Fruit fly (Drosophila melanogaster): ENCODE data around the gene CG42692.

CG42692 gene

dm6 chr2L:14007801-14008200, at the start of gene CG42692:
Gene CG42692, plus strand, starts transcription at chr2L:14008101.
- no peak for TF ChIP-seq usp (GFP tag; optimal IDR thresholded peaks at IDR 0.05)

dm6 chr2L:13960399-13960798, 47.5 kb upstream of the CG42692 start:
- TF ChIP-seq psq (optimal IDR thresholded peaks at IDR 0.05) = no peak
- no peak for TF ChIP-seq CG8478 (optimal IDR thresholded peaks at IDR 0.05)
- TF ChIP-seq usp (GFP tag; optimal IDR thresholded peaks at IDR 0.05) = no peak
- no peak for TF ChIP-seq Dll (optimal IDR thresholded peaks at IDR 0.05)
- TF ChIP-seq EcR (GFP tag; optimal IDR thresholded peaks at IDR 0.05) = no peak
- no peak for TF ChIP-seq pan (optimal IDR thresholded peaks at IDR 0.05)

dm6 chr2L:13963467-13964122, 44.3 kb upstream of the CG42692 start, which contains the start of gene NimB1:
Gene NimB1, plus strand, starts transcription at chr2L:13963507.
- no peak for TF ChIP-seq EcR (GFP tag; optimal IDR thresholded peaks at IDR 0.05)
- no peak for TF ChIP-seq CG8478 (optimal IDR thresholded peaks at IDR 0.05)
- no peak for TF ChIP-seq pan (optimal IDR thresholded peaks at IDR 0.05)
- no peak for TF ChIP-seq psq (optimal IDR thresholded peaks at IDR 0.05)
- no peak for TF ChIP-seq usp (GFP tag; optimal IDR thresholded peaks at IDR 0.05)
- TF ChIP-seq Dll (optimal IDR thresholded peaks at IDR 0.05) = no peak

- TF ChIP-seq Dll (optimal IDR thresholded peaks at IDR 0.05) (no peak), CG8478 (optimal IDR thresholded peaks at IDR 0.05) (no peak), pan (optimal IDR thresholded peaks at IDR 0.05) (no peak), EcR (GFP tag; optimal IDR thresholded peaks at IDR 0.05) (no peak), psq (optimal IDR thresholded peaks at IDR 0.05) (no peak), usp (GFP tag; optimal IDR thresholded peaks at IDR 0.05) (no peak)
Measured at dm6 chr2L:13966732-13967316, 41.1 kb upstream of the CG42692 start, which contains the start of gene NimB2. Gene NimB2, minus strand, starts transcription at chr2L:13967018.

dm6 chr2L:13967846-13968350, 40.0 kb upstream of the CG42692 start, which contains the start of gene NimB3:
Gene NimB3, minus strand, starts transcription at chr2L:13967985.
- TF ChIP-seq psq (optimal IDR thresholded peaks at IDR 0.05) = no peak
- no peak for TF ChIP-seq usp (GFP tag; optimal IDR thresholded peaks at IDR 0.05)
- no peak for TF ChIP-seq CG8478 (optimal IDR thresholded peaks at IDR 0.05)
- TF ChIP-seq pan (optimal IDR thresholded peaks at IDR 0.05) = no peak
- TF ChIP-seq Dll (optimal IDR thresholded peaks at IDR 0.05) = no peak
- TF ChIP-seq EcR (GFP tag; optimal IDR thresholded peaks at IDR 0.05) = no peak

- TF ChIP-seq usp (GFP tag; optimal IDR thresholded peaks at IDR 0.05) = no peak
- TF ChIP-seq pan (optimal IDR thresholded peaks at IDR 0.05) = no peak
- no peak for TF ChIP-seq CG8478 (optimal IDR thresholded peaks at IDR 0.05)
- TF ChIP-seq psq (optimal IDR thresholded peaks at IDR 0.05) = no peak
- no peak for TF ChIP-seq Dll (optimal IDR thresholded peaks at IDR 0.05)
- no peak for TF ChIP-seq EcR (GFP tag; optimal IDR thresholded peaks at IDR 0.05)
Measured at dm6 chr2L:13969876-13970275, 38.0 kb upstream of the CG42692 start, which contains the start of the genes NimB4 and NimB5. Gene NimB4, minus strand, starts transcription at chr2L:13969976. Gene NimB5, plus strand, starts transcription at chr2L:13970177.

- TF ChIP-seq CG8478 (optimal IDR thresholded peaks at IDR 0.05) (no peak), psq (optimal IDR thresholded peaks at IDR 0.05) (no peak), EcR (GFP tag; optimal IDR thresholded peaks at IDR 0.05) (no peak), pan (optimal IDR thresholded peaks at IDR 0.05) (no peak), usp (GFP tag; optimal IDR thresholded peaks at IDR 0.05) (no peak), Dll (optimal IDR thresholded peaks at IDR 0.05) (no peak)
Measured at dm6 chr2L:13972847-13973246, 35.1 kb upstream of the CG42692 start, which contains the start of gene He. Gene He, minus strand, starts transcription at chr2L:13972947.

- no peak for TF ChIP-seq usp (GFP tag; optimal IDR thresholded peaks at IDR 0.05)
- TF ChIP-seq CG8478 (optimal IDR thresholded peaks at IDR 0.05) = no peak
- TF ChIP-seq EcR (GFP tag; optimal IDR thresholded peaks at IDR 0.05) = no peak
- TF ChIP-seq pan (optimal IDR thresholded peaks at IDR 0.05) = no peak
- no peak for TF ChIP-seq Dll (optimal IDR thresholded peaks at IDR 0.05)
- no peak for TF ChIP-seq psq (optimal IDR thresholded peaks at IDR 0.05)
Measured at dm6 chr2L:13976669-13977068, 31.2 kb upstream of the CG42692 start, which contains the start of gene NimC1. Gene NimC1, minus strand, starts transcription at chr2L:13976769.

- no peak for TF ChIP-seq EcR (GFP tag; optimal IDR thresholded peaks at IDR 0.05)
- TF ChIP-seq pan (optimal IDR thresholded peaks at IDR 0.05) = no peak
- TF ChIP-seq Dll (optimal IDR thresholded peaks at IDR 0.05) = no peak
- TF ChIP-seq CG8478 (optimal IDR thresholded peaks at IDR 0.05) = no peak
- no peak for TF ChIP-seq psq (optimal IDR thresholded peaks at IDR 0.05)
- TF ChIP-seq usp (GFP tag; optimal IDR thresholded peaks at IDR 0.05) = no peak
Measured at dm6 chr2L:13977073-13977472, 30.8 kb upstream of the CG42692 start, which contains the start of gene Cyp28a5. Gene Cyp28a5, plus strand, starts transcription at chr2L:13977302.

- TF ChIP-seq EcR (GFP tag; optimal IDR thresholded peaks at IDR 0.05) = no peak
- no peak for TF ChIP-seq CG8478 (optimal IDR thresholded peaks at IDR 0.05)
- TF ChIP-seq usp (GFP tag; optimal IDR thresholded peaks at IDR 0.05) = no peak
- TF ChIP-seq psq (optimal IDR thresholded peaks at IDR 0.05) = no peak
- no peak for TF ChIP-seq Dll (optimal IDR thresholded peaks at IDR 0.05)
- no peak for TF ChIP-seq pan (optimal IDR thresholded peaks at IDR 0.05)
Measured at dm6 chr2L:13979826-13980225, 28.1 kb upstream of the CG42692 start, which contains the start of gene NimC2. Gene NimC2, plus strand, starts transcription at chr2L:13980126.

- TF ChIP-seq Dll (optimal IDR thresholded peaks at IDR 0.05) (no peak), CG8478 (optimal IDR thresholded peaks at IDR 0.05) (no peak), usp (GFP tag; optimal IDR thresholded peaks at IDR 0.05) (no peak), pan (optimal IDR thresholded peaks at IDR 0.05) (no peak), psq (optimal IDR thresholded peaks at IDR 0.05) (no peak), EcR (GFP tag; optimal IDR thresholded peaks at IDR 0.05) (no peak)
Measured at dm6 chr2L:13998952-13999351, 8.9 kb upstream of the CG42692 start.

- TF ChIP-seq CG8478 (optimal IDR thresholded peaks at IDR 0.05) (no peak), usp (GFP tag; optimal IDR thresholded peaks at IDR 0.05) (no peak), psq (optimal IDR thresholded peaks at IDR 0.05) (no peak), pan (optimal IDR thresholded peaks at IDR 0.05) (no peak), Dll (optimal IDR thresholded peaks at IDR 0.05) (no peak), EcR (GFP tag; optimal IDR thresholded peaks at IDR 0.05) (no peak)
Measured at dm6 chr2L:14001078-14001477, 6.8 kb upstream of the CG42692 start, which contains the start of gene rk. Gene rk, minus strand, starts transcription at chr2L:14001248.
